Fruit fly (Drosophila melanogaster) whole organism, wandering third instar larva: ENCODE measurements around the gene CG31780.
A peak's percentile ranks its signal among the peaks of the same experiment; 100 is the strongest.

Source experiments
- Abd-B ChIP-seq: fragments of >200 bp; optimal IDR thresholded peaks from 2 replicates; lab custom pipeline; 2017; ENCODE audit warnings: missing biosample characterization, missing genetic modification characterization
- CG32264 ChIP-seq: fragments of 200-800 bp; sonication (Bioruptor generic); optimal IDR thresholded peaks from 2 replicates; lab custom pipeline; 2016; ENCODE audit warnings: missing biosample characterization, missing genetic modification characterization
- CG9705 ChIP-seq: fragments of 200-800 bp; sonication (Bioruptor generic); optimal IDR thresholded peaks from 2 replicates; lab custom pipeline; 2018; ENCODE audit warnings: missing biosample characterization, mild to moderate bottlenecking, missing genetic modification characterization
- CrebA ChIP-seq: fragments of 200-800 bp; sonication (Bioruptor generic); optimal IDR thresholded peaks from 2 replicates; lab custom pipeline; 2016; ENCODE audit warnings: missing biosample characterization, mild to moderate bottlenecking, missing genetic modification characterization, borderline replicate concordance
- Dfd ChIP-seq: fragments of >200 bp; optimal IDR thresholded peaks from 2 replicates; lab custom pipeline; 2017; ENCODE audit warnings: missing biosample characterization, missing genetic modification characterization
- Dif ChIP-seq: fragments of 200-275, 200-300 bp; sonication (Bioruptor generic); optimal IDR thresholded peaks from 2 replicates; lab custom pipeline; 2018; ENCODE audit warnings: missing biosample characterization, missing genetic modification characterization; ENCODE audit not compliant: partially characterized antibody
- GATAd ChIP-seq: sonication (Bioruptor generic); optimal IDR thresholded peaks from 2 replicates; lab custom pipeline; 2016; ENCODE audit warnings: missing biosample characterization, missing genetic modification characterization
- HLH106 ChIP-seq: fragments of 200-800 bp; optimal IDR thresholded peaks from 3 replicates; lab custom pipeline; 2019; ENCODE audit warnings: missing biosample characterization, mild to moderate bottlenecking, missing genetic modification characterization, moderate library complexity
- Hnf4 ChIP-seq: fragments of 200-800 bp; sonication (Bioruptor generic); optimal IDR thresholded peaks from 2 replicates; lab custom pipeline; 2016; ENCODE audit warnings: missing biosample characterization, mild to moderate bottlenecking, missing genetic modification characterization
- Hr78 ChIP-seq: fragments of >200 bp; optimal IDR thresholded peaks from 2 replicates; lab custom pipeline; 2017; ENCODE audit warnings: missing biosample characterization, missing genetic modification characterization
- Hr83 ChIP-seq: fragments of 200-300 bp; sonication (Bioruptor generic); optimal IDR thresholded peaks from 2 replicates; lab custom pipeline; 2016; ENCODE audit warnings: missing biosample characterization, mild to moderate bottlenecking, missing genetic modification characterization, moderate library complexity; ENCODE audit not compliant: poor library complexity, severe bottlenecking
- Jra ChIP-seq: sonication (Bioruptor generic); optimal IDR thresholded peaks from 2 replicates; lab custom pipeline; 2016; ENCODE audit warnings: missing biosample characterization, missing genetic modification characterization
- Mio ChIP-seq: sonication (Bioruptor generic); optimal IDR thresholded peaks from 2 replicates; lab custom pipeline; 2016; ENCODE audit warnings: missing biosample characterization, missing genetic modification characterization
- Myc ChIP-seq: fragments of >200 bp; optimal IDR thresholded peaks from 2 replicates; lab custom pipeline; 2017
- N ChIP-seq: fragments of >200 bp; optimal IDR thresholded peaks from 2 replicates; lab custom pipeline; 2018; ENCODE audit warnings: missing biosample characterization, missing external identifiers, missing genetic modification characterization
- OdsH ChIP-seq: fragments of 200-800 bp; sonication (Bioruptor generic); optimal IDR thresholded peaks from 2 replicates; lab custom pipeline; 2016; ENCODE audit warnings: missing biosample characterization, mild to moderate bottlenecking, missing genetic modification characterization
- Rel ChIP-seq, 2 experiments: fragments of 200-800 bp; sonication (Bioruptor generic) in 1 of 2; optimal IDR thresholded peaks; 2 replicates in 1 of 2; 3 replicates in 1 of 2; lab custom pipeline; 2016 to 2019; ENCODE audit warnings: mild to moderate bottlenecking in 2 of 2, missing biosample characterization in 2 of 2, missing genetic modification characterization in 2 of 2, moderate library complexity in 1 of 2
- Sp1 ChIP-seq: fragments of 200-800 bp; sonication (Bioruptor generic); optimal IDR thresholded peaks from 3 replicates; lab custom pipeline; 2019; ENCODE audit warnings: missing biosample characterization, mild to moderate bottlenecking, missing genetic modification characterization, moderate library complexity
- Vsx2 ChIP-seq: fragments of 200-300, 225-300 bp; sonication (Bioruptor generic); optimal IDR thresholded peaks from 2 replicates; lab custom pipeline; 2018; ENCODE audit warnings: missing biosample characterization, missing genetic modification characterization; ENCODE audit not compliant: partially characterized antibody
- br ChIP-seq: fragments of 200-800 bp; sonication (Bioruptor generic); optimal IDR thresholded peaks from 2 replicates; lab custom pipeline; 2016; ENCODE audit warnings: missing biosample characterization, missing genetic modification characterization
- brk ChIP-seq: fragments of 200-800 bp; sonication (Bioruptor generic); optimal IDR thresholded peaks from 2 replicates; lab custom pipeline; 2016; ENCODE audit warnings: missing biosample characterization, mild to moderate bottlenecking, missing genetic modification characterization
- dl ChIP-seq, 2 experiments: fragments of 175-275, 200-275 bp in 1 of 2; fragments of 200-275 bp in 1 of 2; sonication (Bioruptor generic); optimal IDR thresholded peaks; lab custom pipeline; 2018; ENCODE audit warnings: mild to moderate bottlenecking in 2 of 2, missing biosample characterization in 2 of 2, missing genetic modification characterization in 2 of 2, moderate library complexity in 2 of 2; ENCODE audit not compliant: partially characterized antibody in 2 of 2, insufficient read depth in 1 of 2
- dmrt93B ChIP-seq: fragments of 200-800 bp; sonication (Bioruptor generic); optimal IDR thresholded peaks from 2 replicates; lab custom pipeline; 2018; ENCODE audit warnings: missing biosample characterization, mild to moderate bottlenecking, missing genetic modification characterization
- dsf ChIP-seq: sonication (Bioruptor generic); optimal IDR thresholded peaks from 2 replicates; lab custom pipeline; 2016; ENCODE audit warnings: missing biosample characterization, missing genetic modification characterization, borderline replicate concordance
- ey ChIP-seq: fragments of 200-800 bp; sonication (Bioruptor generic); optimal IDR thresholded peaks from 2 replicates; lab custom pipeline; 2016; ENCODE audit warnings: missing biosample characterization, missing genetic modification characterization
- foxo ChIP-seq, 2 experiments: fragments of 200-800 bp; sonication (Bioruptor generic); optimal IDR thresholded peaks; 2 replicates in 1 of 2; 3 replicates in 1 of 2; lab custom pipeline; 2016 to 2017; ENCODE audit warnings: missing biosample characterization in 2 of 2, missing genetic modification characterization in 2 of 2
- fru ChIP-seq: fragments of 200-800 bp; sonication (Bioruptor generic); optimal IDR thresholded peaks from 3 replicates; lab custom pipeline; 2016; ENCODE audit warnings: missing biosample characterization, mild to moderate bottlenecking, missing genetic modification characterization
- h ChIP-seq: fragments of 200-800 bp; sonication (Bioruptor generic); optimal IDR thresholded peaks from 3 replicates; lab custom pipeline; 2016; ENCODE audit warnings: missing biosample characterization, mild to moderate bottlenecking, missing genetic modification characterization
- jim ChIP-seq: fragments of 175-275, 200-325 bp; sonication (Bioruptor generic); optimal IDR thresholded peaks from 2 replicates; lab custom pipeline; 2016; ENCODE audit warnings: missing biosample characterization, mild to moderate bottlenecking, missing genetic modification characterization
- lola ChIP-seq: fragments of >200 bp; optimal IDR thresholded peaks from 2 replicates; lab custom pipeline; 2017; ENCODE audit warnings: missing biosample characterization, missing genetic modification characterization
- pan ChIP-seq: fragments of >200 bp; optimal IDR thresholded peaks from 2 replicates; lab custom pipeline; 2017
- psq ChIP-seq: fragments of 200-800 bp; sonication (Bioruptor generic); optimal IDR thresholded peaks from 3 replicates; lab custom pipeline; 2017; ENCODE audit warnings: missing biosample characterization, mild to moderate bottlenecking, missing genetic modification characterization, moderate library complexity
- rgr ChIP-seq: fragments of 200-800 bp; sonication (Bioruptor generic); optimal IDR thresholded peaks from 3 replicates; lab custom pipeline; 2016; ENCODE audit warnings: missing biosample characterization, mild to moderate bottlenecking, missing genetic modification characterization
- sage ChIP-seq: fragments of 200-800 bp; sonication (Bioruptor generic); optimal IDR thresholded peaks from 2 replicates; lab custom pipeline; 2016; ENCODE audit warnings: missing biosample characterization, mild to moderate bottlenecking, missing genetic modification characterization
- sv ChIP-seq: fragments of 200-800 bp; sonication (Bioruptor generic); optimal IDR thresholded peaks from 3 replicates; lab custom pipeline; 2016; ENCODE audit warnings: missing biosample characterization, missing genetic modification characterization
- tai ChIP-seq: sonication (Bioruptor generic); optimal IDR thresholded peaks from 2 replicates; lab custom pipeline; 2016; ENCODE audit warnings: missing biosample characterization, missing genetic modification characterization
- usp ChIP-seq: fragments of >200 bp; optimal IDR thresholded peaks from 2 replicates; lab custom pipeline; 2017; ENCODE audit warnings: missing biosample characterization, missing genetic modification characterization
- woc ChIP-seq: sonication (Bioruptor generic); optimal IDR thresholded peaks from 2 replicates; lab custom pipeline; 2016; ENCODE audit warnings: missing biosample characterization, mild to moderate bottlenecking, missing genetic modification characterization

The CG31780 gene

dm6 chr2L:15745989-15746388, 50.2 kb downstream of the CG31780 start:
- no peak for TF ChIP-seq foxo (GFP tag; optimal IDR thresholded peaks at IDR 0.05; lab: Kevin White, UChicago)
- no peak for TF ChIP-seq sage
- TF ChIP-seq, all 38 proteins: peak for 0

- no peak for TF ChIP-seq Dfd (GFP tag; lab: Kevin White, UChicago)
- TF ChIP-seq brk (GFP tag; lab: Kevin White, UChicago) = peak; percentile 12
- TF ChIP-seq N (GFP tag; lab: Kevin White, UChicago) = no peak
- peak; percentile 51 for TF ChIP-seq fru
- TF ChIP-seq Rel (GFP tag; optimal IDR thresholded peaks at IDR 0.05; lab: Kevin White, UChicago) = no peak
- peak; percentile 64 for TF ChIP-seq Rel (tag; optimal IDR thresholded peaks at IDR 0.05; lab: Kevin White, UChicago)
- TF ChIP-seq usp = no peak
- peak; percentile 57 for TF ChIP-seq h
- TF ChIP-seq ey = peak; percentile 51
- no peak for TF ChIP-seq Hr83 (GFP tag; lab: Kevin White, UChicago)
- TF ChIP-seq dl (GFP tag; optimal IDR thresholded peaks at IDR 0.05; lab: Kevin White, UChicago; ENCODE audit: insufficient read depth in 1 of 2, partially characterized antibody in 2 of 2) = no peak
- TF ChIP-seq rgr (GFP tag; lab: Kevin White, UChicago) = peak; percentile 82
- no peak for TF ChIP-seq dmrt93B (GFP tag; lab: Kevin White, UChicago)
- TF ChIP-seq CG32264 (GFP tag; lab: Kevin White, UChicago) = no peak
- TF ChIP-seq Myc (lab: Kevin White, UChicago) = no peak
- no peak for TF ChIP-seq tai (GFP tag; lab: Kevin White, UChicago)
- TF ChIP-seq Mio = no peak
- peak; percentile 84 for TF ChIP-seq OdsH
- TF ChIP-seq Sp1 (GFP tag; lab: Kevin White, UChicago) = peak; percentile 94
- TF ChIP-seq br = peak; percentile 61
- no peak for TF ChIP-seq GATAd (GFP tag; lab: Kevin White, UChicago)
- no peak for TF ChIP-seq Abd-B (GFP tag; lab: Kevin White, UChicago)
- TF ChIP-seq CG9705 (GFP tag; lab: Kevin White, UChicago) = peak; percentile 80
- TF ChIP-seq Hr78 = no peak
- TF ChIP-seq Vsx2 (GFP tag; lab: Kevin White, UChicago) = no peak
- TF ChIP-seq dsf (GFP tag; lab: Kevin White, UChicago) = peak; percentile 10
- peak; percentile 66 for TF ChIP-seq sv (GFP tag; lab: Kevin White, UChicago)
- peak; percentile 79 for TF ChIP-seq psq (GFP tag; lab: Kevin White, UChicago)
- peak in 1 of 2 experiments; percentile 87 for TF ChIP-seq foxo (GFP tag; optimal IDR thresholded peaks at IDR 0.05; lab: Kevin White, UChicago)
- TF ChIP-seq jim (GFP tag; lab: Kevin White, UChicago) = no peak
- TF ChIP-seq Dif (GFP tag; lab: Kevin White, UChicago) = peak; percentile 31
- peak; percentile 47 for TF ChIP-seq woc (GFP tag; lab: Kevin White, UChicago)
- TF ChIP-seq HLH106 (tag; lab: Kevin White, UChicago) = peak; percentile 93
- TF ChIP-seq sage = no peak
- TF ChIP-seq CrebA = no peak
- peak; percentile 24 for TF ChIP-seq Jra
- no peak for TF ChIP-seq lola (GFP tag; lab: Kevin White, UChicago)
- TF ChIP-seq Hnf4 (GFP tag; lab: Kevin White, UChicago) = peak; percentile 37
- TF ChIP-seq pan = no peak
These were observed 51.0 kb downstream of the CG31780 start for dm6 chr2L:15746600-15747393.
